Worm (Caenorhabditis elegans) whole organism, L2 larva: Measurements from ENCODE around the gene gdh-1.

Source experiments
- C34F6.9 ChIP-seq: fragments of 150-350 bp; optimal IDR thresholded peaks from 2 replicates; lab custom pipeline; 2014; ENCODE audit warnings: missing biosample characterization, missing genetic modification characterization
- F13H6.1 ChIP-seq: sonication (generic microtip); optimal IDR thresholded peaks from 2 replicates; lab custom pipeline; 2016; ENCODE audit warnings: missing genetic modification characterization, missing compliant biosample characterization
- R02D3.7 ChIP-seq: fragments of 150-350 bp; optimal IDR thresholded peaks from 2 replicates; lab custom pipeline; 2014; ENCODE audit warnings: missing biosample characterization, missing genetic modification characterization
- Y55F3AM.14 ChIP-seq: fragments of 200-800 bp; sonication (Bioruptor generic); optimal IDR thresholded peaks from 2 replicates; lab custom pipeline; 2018; ENCODE audit warnings: mild to moderate bottlenecking, missing genetic modification characterization, missing compliant biosample characterization
- ZK546.5 ChIP-seq: sonication (generic microtip); optimal IDR thresholded peaks from 2 replicates; lab custom pipeline; 2017; ENCODE audit warnings: missing biosample characterization, missing genetic modification characterization
- alr-1 ChIP-seq: fragments of 150-350 bp; optimal IDR thresholded peaks from 2 replicates; lab custom pipeline; 2014; ENCODE audit warnings: missing biosample characterization, missing genetic modification characterization
- aly-2 ChIP-seq: fragments of 150-350 bp; optimal IDR thresholded peaks from 2 replicates; lab custom pipeline; 2014; ENCODE audit warnings: missing biosample characterization, missing genetic modification characterization
- ama-1 ChIP-seq: fragments of 150-350 bp; optimal IDR thresholded peaks from 2 replicates; lab custom pipeline; 2018; ENCODE audit warnings: inconsistent platforms
- blmp-1 ChIP-seq: sonication (generic microtip); optimal IDR thresholded peaks from 2 replicates; lab custom pipeline; 2017; ENCODE audit warnings: missing genetic modification characterization, mild to moderate bottlenecking, missing compliant biosample characterization, antibody characterized with exemption, moderate library complexity; ENCODE audit not compliant: insufficient read depth
- ceh-16 ChIP-seq: fragments of 150-350 bp; optimal IDR thresholded peaks from 2 replicates; lab custom pipeline; 2014; ENCODE audit warnings: missing biosample characterization, missing genetic modification characterization
- ceh-82 ChIP-seq: fragments of 150-350 bp; optimal IDR thresholded peaks from 2 replicates; lab custom pipeline; 2014; ENCODE audit warnings: missing biosample characterization, missing genetic modification characterization
- crh-2 ChIP-seq: sonication (generic microtip); optimal IDR thresholded peaks from 2 replicates; lab custom pipeline; 2017; ENCODE audit warnings: missing biosample characterization, missing genetic modification characterization
- dmd-4 ChIP-seq: sonication (generic microtip); optimal IDR thresholded peaks from 2 replicates; lab custom pipeline; 2017; ENCODE audit warnings: missing biosample characterization, missing genetic modification characterization
- egl-27 ChIP-seq: sonication (generic microtip); optimal IDR thresholded peaks from 3 replicates; lab custom pipeline; 2017; ENCODE audit warnings: missing biosample characterization, missing genetic modification reagents, missing genetic modification characterization
- elt-1 ChIP-seq: fragments of 150-350 bp; optimal IDR thresholded peaks from 2 replicates; lab custom pipeline; 2014; ENCODE audit warnings: missing biosample characterization, missing genetic modification characterization
- elt-3 ChIP-seq: sonication (generic microtip); optimal IDR thresholded peaks from 2 replicates; lab custom pipeline; 2017; ENCODE audit warnings: missing biosample characterization, missing genetic modification characterization
- fos-1 ChIP-seq: fragments of 150-350 bp; optimal IDR thresholded peaks from 2 replicates; lab custom pipeline; 2014; ENCODE audit warnings: missing biosample characterization, missing genetic modification characterization
- gmeb-1 ChIP-seq: fragments of 150-350 bp; optimal IDR thresholded peaks from 2 replicates; lab custom pipeline; 2014; ENCODE audit warnings: missing biosample characterization, missing genetic modification characterization
- lin-11 ChIP-seq: fragments of 150-350 bp; sonication (generic microtip); optimal IDR thresholded peaks from 2 replicates; lab custom pipeline; 2014; ENCODE audit warnings: missing biosample characterization, missing genetic modification characterization, inconsistent platforms, mixed read lengths
- lin-13 ChIP-seq: fragments of 150-350 bp; optimal IDR thresholded peaks from 2 replicates; lab custom pipeline; 2014; ENCODE audit warnings: missing biosample characterization, missing genetic modification reagents, missing genetic modification characterization
- lin-39 ChIP-seq: fragments of 150-350 bp; optimal IDR thresholded peaks from 2 replicates; lab custom pipeline; 2014; ENCODE audit warnings: missing biosample characterization, missing genetic modification reagents, missing genetic modification characterization
- lsy-2 ChIP-seq, 2 experiments: fragments of 150-350 bp in 1 of 2; sonication (generic microtip) in 1 of 2; optimal IDR thresholded peaks; 2 replicates each; lab custom pipeline; 2014 to 2017; ENCODE audit warnings: missing biosample characterization in 2 of 2, missing genetic modification characterization in 2 of 2
- mab-5 ChIP-seq: fragments of 150-350 bp; optimal IDR thresholded peaks from 2 replicates; lab custom pipeline; 2014; ENCODE audit warnings: missing biosample characterization, missing genetic modification characterization
- mbf-1 ChIP-seq: sonication (generic microtip); optimal IDR thresholded peaks from 2 replicates; lab custom pipeline; 2017; ENCODE audit warnings: missing biosample characterization, missing genetic modification characterization
- mdl-1 ChIP-seq, 2 experiments: fragments of 150-350 bp in 1 of 2; sonication (generic microtip) in 1 of 2; optimal IDR thresholded peaks; 2 replicates each; lab custom pipeline; 2017; ENCODE audit warnings: missing biosample characterization in 2 of 2, missing genetic modification characterization in 2 of 2
- nhr-10 ChIP-seq: sonication (generic microtip); optimal IDR thresholded peaks from 2 replicates; lab custom pipeline; 2017; ENCODE audit warnings: missing biosample characterization, missing genetic modification characterization
- nhr-11 ChIP-seq: fragments of 150-350 bp; optimal IDR thresholded peaks from 2 replicates; lab custom pipeline; 2014; ENCODE audit warnings: missing biosample characterization, missing genetic modification characterization
- nhr-12 ChIP-seq: fragments of 150-350 bp; optimal IDR thresholded peaks from 2 replicates; lab custom pipeline; 2014; ENCODE audit warnings: missing biosample characterization, missing genetic modification characterization
- nhr-129 ChIP-seq: fragments of 150-350 bp; optimal IDR thresholded peaks from 2 replicates; lab custom pipeline; 2014; ENCODE audit warnings: missing biosample characterization, missing genetic modification characterization
- nhr-21 ChIP-seq: fragments of 150-350 bp; optimal IDR thresholded peaks from 2 replicates; lab custom pipeline; 2014; ENCODE audit warnings: missing biosample characterization, missing genetic modification characterization
- nhr-23 ChIP-seq: fragments of 150-350 bp; optimal IDR thresholded peaks from 2 replicates; lab custom pipeline; 2014; ENCODE audit warnings: missing biosample characterization, missing genetic modification reagents, missing genetic modification characterization
- nhr-237 ChIP-seq: fragments of 150-350 bp; optimal IDR thresholded peaks from 2 replicates; lab custom pipeline; 2014; ENCODE audit warnings: missing biosample characterization, missing genetic modification characterization
- nhr-25 ChIP-seq: fragments of 150-350 bp; sonication (generic microtip); optimal IDR thresholded peaks from 3 replicates; lab custom pipeline; 2014; ENCODE audit warnings: missing biosample characterization, missing genetic modification characterization
- nhr-6 ChIP-seq: fragments of 150-350 bp; optimal IDR thresholded peaks from 2 replicates; lab custom pipeline; 2014; ENCODE audit warnings: missing biosample characterization, missing genetic modification characterization
- nhr-77 ChIP-seq: fragments of 150-350 bp; optimal IDR thresholded peaks from 2 replicates; lab custom pipeline; 2014; ENCODE audit warnings: missing biosample characterization, missing genetic modification characterization
- peb-1 ChIP-seq: fragments of 150-350 bp; optimal IDR thresholded peaks from 2 replicates; lab custom pipeline; 2014; ENCODE audit warnings: missing biosample characterization, missing genetic modification characterization
- sem-4 ChIP-seq: fragments of 150-350 bp; optimal IDR thresholded peaks from 2 replicates; lab custom pipeline; 2014; ENCODE audit warnings: missing biosample characterization, missing genetic modification reagents, missing genetic modification characterization
- skn-1 ChIP-seq: sonication (generic microtip); optimal IDR thresholded peaks from 2 replicates; lab custom pipeline; 2017; ENCODE audit warnings: missing biosample characterization, missing genetic modification characterization
- sma-3 ChIP-seq: sonication (generic microtip); optimal IDR thresholded peaks from 2 replicates; lab custom pipeline; 2016; ENCODE audit warnings: missing genetic modification reagents, missing genetic modification characterization, missing compliant biosample characterization
- sma-9 ChIP-seq, 2 experiments: fragments of 150-350 bp in 1 of 2; sonication (generic microtip) in 1 of 2; optimal IDR thresholded peaks; 2 replicates each; lab custom pipeline; 2014 to 2016; ENCODE audit warnings: missing genetic modification characterization in 2 of 2, mild to moderate bottlenecking in 1 of 2, missing biosample characterization in 1 of 2, missing compliant biosample characterization in 1 of 2, missing genetic modification reagents in 1 of 2, moderate library complexity in 1 of 2
- snpc-4 ChIP-seq: fragments of 150-350 bp; optimal IDR thresholded peaks from 2 replicates; lab custom pipeline; 2014; ENCODE audit warnings: missing biosample characterization, missing genetic modification characterization
- unc-39 ChIP-seq: fragments of 150-350 bp; optimal IDR thresholded peaks from 2 replicates; lab custom pipeline; 2014; ENCODE audit warnings: missing biosample characterization, missing genetic modification characterization
- unc-55 ChIP-seq: fragments of 150-350 bp; sonication (generic microtip); optimal IDR thresholded peaks from 3 replicates; lab custom pipeline; 2014; ENCODE audit warnings: missing biosample characterization, missing genetic modification reagents, missing genetic modification characterization
- unc-62 ChIP-seq: fragments of 150-350 bp; optimal IDR thresholded peaks from 2 replicates; lab custom pipeline; 2014; ENCODE audit warnings: missing biosample characterization, missing genetic modification reagents, missing genetic modification characterization
- zag-1 ChIP-seq: fragments of 150-350 bp; optimal IDR thresholded peaks from 2 replicates; lab custom pipeline; 2014; ENCODE audit warnings: missing biosample characterization, missing genetic modification characterization
- ztf-1 ChIP-seq: fragments of 200-800 bp; sonication (Bioruptor generic); conservative IDR thresholded peaks from 2 replicates; pipeline ENCODE4 v1.3.6; 2022; ENCODE audit warnings: missing genetic modification characterization, missing compliant biosample characterization
- ztf-11 ChIP-seq: sonication (generic microtip); optimal IDR thresholded peaks from 2 replicates; lab custom pipeline; 2017; ENCODE audit warnings: missing biosample characterization, missing genetic modification characterization
- ztf-4 ChIP-seq: fragments of 150-350 bp; optimal IDR thresholded peaks from 2 replicates; lab custom pipeline; 2014; ENCODE audit warnings: missing biosample characterization, missing genetic modification characterization

gdh-1 gene

ce11 chrIV:11955592-11955991 is 2.5 kb downstream of the gdh-1 start:
- TF ChIP-seq alr-1 (no peak), zag-1 (tag; lab: Kevin White, UChicago) (no peak), ceh-82 (tag; lab: Kevin White, UChicago) (no peak), unc-55 (GFP tag; lab: Kevin White, UChicago) (no peak), peb-1 (no peak), nhr-6 (tag; lab: Kevin White, UChicago) (peak; percentile 48), lin-13 (GFP tag; lab: Kevin White, UChicago) (peak; percentile 77), nhr-11 (tag; lab: Kevin White, UChicago) (no peak), sma-9 (GFP tag; optimal IDR thresholded peaks at IDR 0.05; lab: Kevin White, UChicago) (peak; percentile 94), sma-9 (tag; optimal IDR thresholded peaks at IDR 0.05; lab: Kevin White, UChicago) (no peak), nhr-21 (tag; lab: Kevin White, UChicago) (peak; percentile 69), sma-3 (GFP tag; lab: Kevin White, UChicago) (peak; percentile 68), mab-5 (tag; lab: Kevin White, UChicago) (no peak), egl-27 (tag; lab: Kevin White, UChicago) (no peak), nhr-129 (peak; percentile 78), lsy-2 (tag; optimal IDR thresholded peaks at IDR 0.05; lab: Kevin White, UChicago) (peak in 1 of 2 experiments; percentile 71), crh-2 (peak; percentile 82), ztf-1 (no peak), sem-4 (peak; percentile 37), elt-3 (tag; lab: Kevin White, UChicago) (no peak), ztf-4 (tag; lab: Kevin White, UChicago) (peak; percentile 70), lin-39 (tag; lab: Kevin White, UChicago) (no peak), unc-39 (tag; lab: Kevin White, UChicago) (no peak), nhr-77 (tag; lab: Kevin White, UChicago) (no peak), nhr-12 (tag; lab: Kevin White, UChicago) (no peak), R02D3.7 (tag; lab: Kevin White, UChicago) (no peak), ama-1 (lab: Kevin White, UChicago) (peak; percentile 63), C34F6.9 (no peak), elt-1 (tag; lab: Kevin White, UChicago) (no peak), ztf-11 (tag; lab: Kevin White, UChicago) (no peak), Y55F3AM.14 (peak; percentile 18), nhr-10 (no peak), unc-62 (GFP tag; lab: Kevin White, UChicago) (no peak), skn-1 (no peak), nhr-25 (no peak), ZK546.5 (tag; lab: Kevin White, UChicago) (no peak), nhr-23 (tag; lab: Kevin White, UChicago) (no peak), F13H6.1 (peak; percentile 54), snpc-4 (tag; lab: Kevin White, UChicago) (no peak), aly-2 (tag; lab: Kevin White, UChicago) (no peak), fos-1 (peak; percentile 76), dmd-4 (tag; lab: Kevin White, UChicago) (no peak), ceh-16 (no peak), lin-11 (tag; lab: Kevin White, UChicago) (no peak), blmp-1 (tag; lab: Kevin White, UChicago) (peak; percentile 53), gmeb-1 (tag; lab: Kevin White, UChicago) (peak; percentile 74), nhr-237 (tag; lab: Kevin White, UChicago) (no peak), mdl-1 (tag; optimal IDR thresholded peaks at IDR 0.05; lab: Kevin White, UChicago) (peak; percentile 2 to 70), mbf-1 (no peak)
